Fruit fly (Drosophila melanogaster) whole organism, embryonic: Measurements from ENCODE around the gene CG14221.

Experiments
- Ada2b ChIP-seq: fragments of 200-800 bp; sonication (Bioruptor generic); IDR thresholded peaks from 2 replicates; pipeline ENCODE4 v1.3.6; 2022; ENCODE audit warnings: missing biosample characterization, missing genetic modification characterization
- Atf-2 ChIP-seq: fragments of 200-800 bp; sonication (Bioruptor generic); optimal IDR thresholded peaks from 2 replicates; lab custom pipeline; 2016; ENCODE audit warnings: missing biosample characterization, missing genetic modification characterization
- Bgb ChIP-seq: fragments of 200-800 bp; sonication (Bioruptor generic); IDR thresholded peaks from 2 replicates; pipeline ENCODE4 v1.3.6; 2022; ENCODE audit warnings: missing biosample characterization, missing genetic modification characterization; ENCODE audit not compliant: partially characterized antibody
- Blimp-1 ChIP-seq: fragments of 200-800 bp; sonication (Bioruptor generic); optimal IDR thresholded peaks from 3 replicates; lab custom pipeline; 2018; ENCODE audit warnings: missing biosample characterization, missing genetic modification characterization, mild to moderate bottlenecking, moderate library complexity, missing genetic modification reagents
- CG10959 ChIP-seq: fragments of 200-800 bp; sonication (Bioruptor generic); IDR thresholded peaks from 2 replicates; pipeline ENCODE4 v1.3.6; 2022; ENCODE audit warnings: missing biosample characterization, missing genetic modification characterization
- CG12299 ChIP-seq: fragments of 200-800 bp; sonication (Bioruptor generic); optimal IDR thresholded peaks from 2 replicates; lab custom pipeline; 2018; ENCODE audit warnings: missing biosample characterization, mild to moderate bottlenecking, missing genetic modification characterization
- CG1233 ChIP-seq: fragments of 200-800 bp; sonication (Bioruptor generic); optimal IDR thresholded peaks from 4 replicates; lab custom pipeline; 2018; ENCODE audit warnings: missing biosample characterization, mild to moderate bottlenecking, missing genetic modification characterization
- CG13424 ChIP-seq: fragments of 200-800 bp; sonication (Bioruptor generic); optimal IDR thresholded peaks from 2 replicates; lab custom pipeline; 2019; ENCODE audit warnings: missing biosample characterization, mild to moderate bottlenecking, missing genetic modification characterization, moderate library complexity
- CG14014 ChIP-seq: fragments of 200-800 bp; sonication (Bioruptor generic); IDR thresholded peaks from 2 replicates; pipeline ENCODE4 v1.3.6; 2022; ENCODE audit warnings: missing biosample characterization, missing genetic modification characterization
- CG15696 ChIP-seq: fragments of 200-800 bp; sonication (Bioruptor generic); optimal IDR thresholded peaks from 2 replicates; lab custom pipeline; 2019; ENCODE audit warnings: missing biosample characterization, mild to moderate bottlenecking, missing genetic modification characterization, moderate library complexity
- CG16779 ChIP-seq: fragments of 200-800 bp; sonication (Bioruptor generic); IDR thresholded peaks from 2 replicates; pipeline ENCODE4 v1.3.6; 2022; ENCODE audit warnings: missing biosample characterization, missing genetic modification characterization
- CG17829 ChIP-seq: fragments of 200-800 bp; optimal IDR thresholded peaks from 2 replicates; lab custom pipeline; 2019; ENCODE audit warnings: missing biosample characterization, mild to moderate bottlenecking, missing genetic modification characterization, moderate library complexity
- CG18764 ChIP-seq: fragments of 200-800 bp; sonication (Bioruptor generic); optimal IDR thresholded peaks from 3 replicates; lab custom pipeline; 2016; ENCODE audit warnings: missing biosample characterization, missing genetic modification characterization
- CG2678 ChIP-seq: fragments of 200-800 bp; sonication (Bioruptor generic); optimal IDR thresholded peaks from 3 replicates; lab custom pipeline; 2019; ENCODE audit warnings: missing biosample characterization, mild to moderate bottlenecking, missing genetic modification characterization, moderate library complexity
- CG34224 ChIP-seq: fragments of 200-800 bp; sonication (Bioruptor generic); IDR thresholded peaks from 3 replicates; pipeline ENCODE4 v1.3.6; 2022; ENCODE audit warnings: missing biosample characterization, missing genetic modification characterization; ENCODE audit not compliant: partially characterized antibody
- CG42726 ChIP-seq: fragments of 200-800 bp; sonication (Bioruptor generic); IDR thresholded peaks from 2 replicates; pipeline ENCODE4 v1.3.6; 2022; ENCODE audit warnings: missing biosample characterization, missing genetic modification characterization; ENCODE audit not compliant: partially characterized antibody
- CG4328 ChIP-seq: fragments of 200-800 bp; sonication (Bioruptor generic); optimal IDR thresholded peaks from 3 replicates; lab custom pipeline; 2017; ENCODE audit warnings: missing biosample characterization, missing genetic modification reagents, missing genetic modification characterization
- CG6175 ChIP-seq: fragments of 200-800 bp; sonication (Bioruptor generic); IDR thresholded peaks from 3 replicates; pipeline ENCODE4 v1.3.6; 2022; ENCODE audit warnings: missing biosample characterization, missing genetic modification characterization
- CG6272 ChIP-seq: fragments of 200-800 bp; sonication (Bioruptor generic); IDR thresholded peaks from 2 replicates; pipeline ENCODE4 v1.3.6; 2022; ENCODE audit warnings: missing biosample characterization, missing genetic modification characterization
- CG8089 ChIP-seq: fragments of 200-800 bp; sonication (Bioruptor generic); optimal IDR thresholded peaks from 3 replicates; lab custom pipeline; 2016; ENCODE audit warnings: missing biosample characterization, missing genetic modification characterization
- CG8281 ChIP-seq: fragments of 200-800 bp; sonication (Bioruptor generic); optimal IDR thresholded peaks from 2 replicates; lab custom pipeline; 2018; ENCODE audit warnings: missing biosample characterization, mild to moderate bottlenecking, missing genetic modification characterization, moderate library complexity
- CG9437 ChIP-seq: fragments of 200-800 bp; sonication (Bioruptor generic); optimal IDR thresholded peaks from 2 replicates; lab custom pipeline; 2018; ENCODE audit warnings: missing biosample characterization, mild to moderate bottlenecking, missing genetic modification characterization
- CG9932 ChIP-seq: fragments of 200-800 bp; sonication (Bioruptor generic); IDR thresholded peaks from 2 replicates; pipeline ENCODE4 v1.3.6; 2022; ENCODE audit warnings: missing biosample characterization, missing genetic modification characterization
- Eip74EF ChIP-seq, 2 experiments: fragments of 200-800 bp in 1 of 2; fragments of >200 bp in 1 of 2; sonication (Bioruptor generic) in 1 of 2; optimal IDR thresholded peaks; 2 replicates each; lab custom pipeline; 2017 to 2019; ENCODE audit warnings: missing biosample characterization in 2 of 2, missing genetic modification characterization in 2 of 2, mild to moderate bottlenecking in 1 of 2, moderate library complexity in 1 of 2
- HLH3B ChIP-seq: fragments of 200-800 bp; sonication (Bioruptor generic); IDR thresholded peaks from 2 replicates; pipeline ENCODE4 v1.3.6; 2022; ENCODE audit warnings: missing biosample characterization, missing genetic modification characterization
- HLHmδ ChIP-seq: fragments of 200-800 bp; sonication (Bioruptor generic); optimal IDR thresholded peaks from 2 replicates; lab custom pipeline; 2018; ENCODE audit warnings: missing biosample characterization, mild to moderate bottlenecking, missing genetic modification characterization, moderate library complexity
- Hr39 ChIP-seq: fragments of >200 bp; optimal IDR thresholded peaks from 2 replicates; lab custom pipeline; 2017
- NC2α ChIP-seq: fragments of 200-800 bp; sonication (Bioruptor generic); optimal IDR thresholded peaks from 2 replicates; lab custom pipeline; 2016; ENCODE audit warnings: missing biosample characterization, missing genetic modification characterization
- NC2β ChIP-seq: fragments of 200-800 bp; sonication (Bioruptor generic); optimal IDR thresholded peaks from 2 replicates; lab custom pipeline; 2016; ENCODE audit warnings: missing biosample characterization, missing genetic modification characterization
- Nf-YC ChIP-seq: fragments of 200-800 bp; optimal IDR thresholded peaks from 3 replicates; lab custom pipeline; 2019; ENCODE audit warnings: missing biosample characterization, mild to moderate bottlenecking, missing genetic modification characterization, moderate library complexity
- Ptx1 ChIP-seq: fragments of 200-800 bp; sonication (Bioruptor generic); IDR thresholded peaks from 2 replicates; pipeline ENCODE4 v1.3.6; 2022; ENCODE audit warnings: missing biosample characterization, missing genetic modification characterization
- Taf1 ChIP-seq: fragments of 200-800 bp; sonication (Bioruptor generic); IDR thresholded peaks from 2 replicates; pipeline ENCODE4 v1.3.6; 2022; ENCODE audit warnings: missing biosample characterization, missing genetic modification characterization
- Vsx1 ChIP-seq: fragments of 200-800 bp; sonication (Bioruptor generic); optimal IDR thresholded peaks from 2 replicates; lab custom pipeline; 2017; ENCODE audit warnings: missing biosample characterization, mild to moderate bottlenecking, missing genetic modification characterization, missing genetic modification reagents
- ato ChIP-seq: fragments of 200-800 bp; sonication (Bioruptor generic); IDR thresholded peaks from 2 replicates; pipeline ENCODE4 v1.3.6; 2022; ENCODE audit warnings: missing biosample characterization, missing genetic modification characterization; ENCODE audit not compliant: partially characterized antibody
- caup ChIP-seq: fragments of 200-800 bp; sonication (Bioruptor generic); optimal IDR thresholded peaks from 3 replicates; lab custom pipeline; 2017; ENCODE audit warnings: missing biosample characterization, mild to moderate bottlenecking, missing genetic modification characterization, moderate library complexity; ENCODE audit not compliant: severe bottlenecking
- crp ChIP-seq, 2 experiments: fragments of 200-800 bp; sonication (Bioruptor generic); optimal IDR thresholded peaks; 2 replicates in 1 of 2; 3 replicates in 1 of 2; lab custom pipeline; 2017; ENCODE audit warnings: missing biosample characterization in 2 of 2, missing genetic modification characterization in 2 of 2, mild to moderate bottlenecking in 1 of 2, moderate library complexity in 1 of 2
- ewg ChIP-seq: fragments of 200-800 bp; sonication (Bioruptor generic); optimal IDR thresholded peaks from 3 replicates; lab custom pipeline; 2017; ENCODE audit warnings: mild to moderate bottlenecking, missing biosample characterization, missing genetic modification reagents, missing genetic modification characterization
- fd102C ChIP-seq: fragments of 200-800 bp; sonication (Bioruptor generic); optimal IDR thresholded peaks from 2 replicates; lab custom pipeline; 2018; ENCODE audit warnings: missing biosample characterization, mild to moderate bottlenecking, missing genetic modification characterization, moderate library complexity
- ftz-f1 ChIP-seq: fragments of 200-800 bp; sonication (Bioruptor generic); optimal IDR thresholded peaks from 2 replicates; lab custom pipeline; 2016; ENCODE audit warnings: missing biosample characterization, missing genetic modification characterization
- jigr1 ChIP-seq: fragments of 200-800 bp; sonication (Bioruptor generic); IDR thresholded peaks from 3 replicates; pipeline ENCODE4 v1.3.6; 2022; ENCODE audit warnings: missing biosample characterization, missing genetic modification characterization
- jing ChIP-seq: fragments of 200-800 bp; sonication (Bioruptor generic); optimal IDR thresholded peaks from 2 replicates; lab custom pipeline; 2018; ENCODE audit warnings: missing biosample characterization, mild to moderate bottlenecking, missing genetic modification characterization
- oc ChIP-seq: fragments of 200-800 bp; sonication (Bioruptor generic); optimal IDR thresholded peaks from 2 replicates; lab custom pipeline; 2018; ENCODE audit warnings: missing biosample characterization, mild to moderate bottlenecking, missing genetic modification characterization, moderate library complexity
- pnt ChIP-seq: fragments of 200-800 bp; sonication (Bioruptor generic); optimal IDR thresholded peaks from 3 replicates; lab custom pipeline; 2016; ENCODE audit warnings: missing biosample characterization, missing genetic modification characterization
- sens ChIP-seq: fragments of 200-800 bp; sonication (Bioruptor generic); peaks from one replicate; lab custom pipeline; 2016; ENCODE audit warnings: missing biosample characterization, missing genetic modification characterization
- shn ChIP-seq: fragments of 200-800 bp; sonication (Bioruptor generic); optimal IDR thresholded peaks from 3 replicates; lab custom pipeline; 2016; ENCODE audit warnings: missing biosample characterization, missing genetic modification characterization
- sim ChIP-seq: fragments of 200-800 bp; sonication (Bioruptor generic); IDR thresholded peaks from 2 replicates; pipeline ENCODE4 v1.3.6; 2022; ENCODE audit warnings: missing biosample characterization, missing genetic modification characterization
- stc ChIP-seq: fragments of 200-800 bp; sonication (Bioruptor generic); IDR thresholded peaks from 2 replicates; pipeline ENCODE4 v1.3.6; 2022; ENCODE audit warnings: missing biosample characterization, missing genetic modification characterization
- ttk ChIP-seq: fragments of 200-800 bp; sonication (Bioruptor generic); IDR thresholded peaks from 2 replicates; pipeline ENCODE4 v2.1.2; 2022; ENCODE audit warnings: missing biosample characterization, missing genetic modification characterization
- unpg ChIP-seq: fragments of 200-800 bp; sonication (Bioruptor generic); optimal IDR thresholded peaks from 3 replicates; lab custom pipeline; 2018; ENCODE audit warnings: missing biosample characterization, mild to moderate bottlenecking, missing genetic modification characterization, moderate library complexity
- vnd ChIP-seq: fragments of 200-800 bp; sonication (Bioruptor generic); IDR thresholded peaks from 3 replicates; pipeline ENCODE4 v1.3.6; 2022; ENCODE audit warnings: missing biosample characterization, missing genetic modification characterization; ENCODE audit not compliant: partially characterized antibody

The CG14221 gene

DNA sequence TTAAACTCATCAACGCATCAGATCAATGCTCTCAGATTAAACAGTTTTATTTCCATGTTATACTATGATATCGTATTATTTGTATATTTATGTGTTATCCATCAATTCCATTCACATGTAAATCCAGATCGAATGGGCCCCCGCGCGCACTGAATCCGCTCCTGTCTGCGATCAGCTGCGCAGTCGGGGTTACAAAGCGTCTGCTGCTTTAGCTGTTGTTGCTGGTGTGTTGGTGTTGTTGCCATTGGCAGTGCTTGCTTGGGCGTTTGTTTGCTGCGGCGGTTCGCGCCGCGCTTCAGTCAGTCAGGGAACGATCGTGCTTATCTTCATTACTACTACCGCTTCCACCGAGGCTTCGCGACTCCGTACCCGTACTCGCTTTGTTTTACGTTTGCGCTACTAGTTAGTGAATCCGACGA, 46.0 kb upstream of the CG14221 start, which contains the start of gene Zw (continued):
- TF ChIP-seq CG6272 (GFP tag; lab: Robert Waterston, UW) = peak; percentile 34; the same call in 1 of the 2 replicates
- TF ChIP-seq Hr39 (lab: Kevin White, UChicago) = no peak
- TF ChIP-seq NC2β (GFP tag; lab: Kevin White, UChicago) = no peak
- TF ChIP-seq Atf-2 (GFP tag; lab: Kevin White, UChicago) = peak; percentile 15
- TF ChIP-seq Ptx1 (GFP tag; lab: Robert Waterston, UW) = peak; percentile 73
- TF ChIP-seq CG34224 (GFP tag; lab: Robert Waterston, UW) = peak; percentile 26; the same call in 1 of the 3 replicates
- peak; percentile 89 for TF ChIP-seq CG6175 (GFP tag; lab: Robert Waterston, UW)
- TF ChIP-seq ftz-f1 (GFP tag; lab: Kevin White, UChicago) = no peak
- TF ChIP-seq CG17829 (tag; lab: Kevin White, UChicago) = peak; percentile 18
- TF ChIP-seq HLH3B (GFP tag; lab: Robert Waterston, UW) = peak; percentile 63
- TF ChIP-seq vnd (GFP tag; lab: Robert Waterston, UW) = 0 out of 3 replicates have a peak, but pooled peaks have one; percentile 37
- peak; percentile 48; the same call in 1 of the 2 replicates for TF ChIP-seq Ada2b (GFP tag; lab: Robert Waterston, UW)
- TF ChIP-seq Taf1 (GFP tag; lab: Robert Waterston, UW) = peak; percentile 40; the same call in 1 of the 2 replicates
- peak; percentile 35 for TF ChIP-seq shn (GFP tag; lab: Kevin White, UChicago)
- peak; percentile 88 for TF ChIP-seq CG9932 (GFP tag; lab: Robert Waterston, UW)
- TF ChIP-seq sim (GFP tag; lab: Robert Waterston, UW) = no peak
- no peak for TF ChIP-seq ato (GFP tag; lab: Robert Waterston, UW)
- TF ChIP-seq Bgb (GFP tag; lab: Robert Waterston, UW) = peak; percentile 57
- no peak for TF ChIP-seq ewg (GFP tag; lab: Kevin White, UChicago)
- no peak for TF ChIP-seq Blimp-1 (GFP tag; lab: Kevin White, UChicago)
- TF ChIP-seq CG13424 (tag; lab: Kevin White, UChicago) = peak; percentile 39
- no peak for TF ChIP-seq Eip74EF (GFP tag; optimal IDR thresholded peaks at IDR 0.05; lab: Kevin White, UChicago)
- peak; percentile 35; the same call in 1 of the 2 replicates for TF ChIP-seq CG14014 (GFP tag; lab: Robert Waterston, UW)
- peak; percentile 51 for TF ChIP-seq CG15696 (tag; lab: Kevin White, UChicago)
- TF ChIP-seq CG8089 (GFP tag; lab: Kevin White, UChicago) = peak; percentile 10
- TF ChIP-seq CG1233 (GFP tag; lab: Kevin White, UChicago) = peak; percentile 7
- TF ChIP-seq fd102C (GFP tag; lab: Kevin White, UChicago) = no peak
- 0 out of 2 replicates have a peak, but pooled peaks have one; percentile 36 for TF ChIP-seq CG10959
- TF ChIP-seq CG9437 = no peak
- peak; percentile 30 for TF ChIP-seq pnt
- TF ChIP-seq ttk (GFP tag; lab: Robert Waterston, UW) = peak; percentile 45; the same call in 1 of the 2 replicates
- TF ChIP-seq CG4328 (GFP tag; lab: Kevin White, UChicago) = no peak
- TF ChIP-seq crp (GFP tag; optimal IDR thresholded peaks at IDR 0.05; lab: Kevin White, UChicago) = peak in 1 of 2 experiments; percentile 70
- peak; percentile 54 for TF ChIP-seq HLHmδ (GFP tag; lab: Kevin White, UChicago)
- peak; percentile 81 for TF ChIP-seq sens (GFP tag; lab: Kevin White, UChicago)
- no peak for TF ChIP-seq jing
- TF ChIP-seq NC2α (GFP tag; lab: Kevin White, UChicago) = no peak
- TF ChIP-seq unpg (GFP tag; lab: Kevin White, UChicago) = peak; percentile 29
- peak; percentile 57 for TF ChIP-seq CG2678
- TF ChIP-seq oc (tag; lab: Kevin White, UChicago) = no peak
- TF ChIP-seq caup (GFP tag; lab: Kevin White, UChicago) = peak; percentile 9
- no peak for TF ChIP-seq CG12299 (tag; lab: Kevin White, UChicago)
- no peak for TF ChIP-seq CG42726
- no peak for TF ChIP-seq stc (GFP tag; lab: Robert Waterston, UW)
- no peak for TF ChIP-seq CG8281
- TF ChIP-seq Vsx1 = no peak
- TF ChIP-seq CG18764 = peak; percentile 11
- peak; percentile 1 for TF ChIP-seq Nf-YC (tag; lab: Kevin White, UChicago)
- no peak; the same call in 2 of the 3 replicates for TF ChIP-seq jigr1
- TF ChIP-seq CG16779 (GFP tag; lab: Robert Waterston, UW) = no peak
